Fruit fly (Drosophila melanogaster) whole organism, embryonic: ENCODE results near the gene CG3529.

ENCODE experiments used
- Aef1 ChIP-seq: fragments of 200-800 bp; sonication (Bioruptor generic); IDR thresholded peaks from 3 replicates; pipeline ENCODE4 v1.3.6; 2022; ENCODE audit warnings: missing biosample characterization, missing genetic modification characterization
- Atf-2 ChIP-seq: fragments of 200-800 bp; sonication (Bioruptor generic); optimal IDR thresholded peaks from 2 replicates; lab custom pipeline; 2016; ENCODE audit warnings: missing biosample characterization, missing genetic modification characterization
- B-H1 ChIP-seq: fragments of 200-800 bp; sonication (Bioruptor generic); IDR thresholded peaks from 3 replicates; pipeline ENCODE4 v1.3.6; 2022; ENCODE audit warnings: missing biosample characterization, missing genetic modification characterization
- B-H2 ChIP-seq: fragments of 200-800 bp; sonication (Bioruptor generic); optimal IDR thresholded peaks from 2 replicates; lab custom pipeline; 2018; ENCODE audit warnings: missing biosample characterization, mild to moderate bottlenecking, missing genetic modification characterization
- C15 ChIP-seq: fragments of 200-800 bp; sonication (Bioruptor generic); IDR thresholded peaks from 3 replicates; pipeline ENCODE4 v1.3.6; 2022; ENCODE audit warnings: missing biosample characterization, missing genetic modification characterization
- CG10274 ChIP-seq: fragments of 200-800 bp; sonication (Bioruptor generic); optimal IDR thresholded peaks from 3 replicates; lab custom pipeline; 2017; ENCODE audit warnings: missing biosample characterization, mild to moderate bottlenecking, missing genetic modification characterization
- CG10366 ChIP-seq: fragments of 200-800 bp; sonication (Bioruptor generic); IDR thresholded peaks from 2 replicates; pipeline ENCODE4 v1.3.6; 2022; ENCODE audit warnings: missing biosample characterization, missing genetic modification characterization
- CG10959 ChIP-seq: fragments of 200-800 bp; sonication (Bioruptor generic); IDR thresholded peaks from 2 replicates; pipeline ENCODE4 v1.3.6; 2022; ENCODE audit warnings: missing biosample characterization, missing genetic modification characterization
- CG12104 ChIP-seq: fragments of 200-800 bp; sonication (Bioruptor generic); optimal IDR thresholded peaks from 3 replicates; lab custom pipeline; 2016; ENCODE audit warnings: missing biosample characterization, missing genetic modification characterization
- CG12299 ChIP-seq: fragments of 200-800 bp; sonication (Bioruptor generic); optimal IDR thresholded peaks from 2 replicates; lab custom pipeline; 2018; ENCODE audit warnings: missing biosample characterization, mild to moderate bottlenecking, missing genetic modification characterization
- CG1233 ChIP-seq: fragments of 200-800 bp; sonication (Bioruptor generic); optimal IDR thresholded peaks from 4 replicates; lab custom pipeline; 2018; ENCODE audit warnings: missing biosample characterization, mild to moderate bottlenecking, missing genetic modification characterization
- CG12659 ChIP-seq: fragments of 200-800 bp; sonication (Bioruptor generic); optimal IDR thresholded peaks from 3 replicates; lab custom pipeline; 2017; ENCODE audit warnings: mild to moderate bottlenecking, missing biosample characterization, missing genetic modification reagents, missing genetic modification characterization
- CG13624 ChIP-seq: fragments of 200-800 bp; sonication (Bioruptor generic); optimal IDR thresholded peaks from 2 replicates; lab custom pipeline; 2016; ENCODE audit warnings: missing biosample characterization, missing genetic modification characterization
- CG14710 ChIP-seq: fragments of 200-800 bp; sonication (Bioruptor generic); optimal IDR thresholded peaks from 3 replicates; lab custom pipeline; 2019; ENCODE audit warnings: missing biosample characterization, mild to moderate bottlenecking, missing genetic modification characterization, moderate library complexity
- CG2129 ChIP-seq: fragments of 200-800 bp; sonication (Bioruptor generic); IDR thresholded peaks from 2 replicates; pipeline ENCODE4 v1.3.6; 2022; ENCODE audit warnings: missing biosample characterization, missing genetic modification characterization; ENCODE audit not compliant: partially characterized antibody
- CG33557 ChIP-seq: fragments of 200-800 bp; sonication (Bioruptor generic); optimal IDR thresholded peaks from 2 replicates; lab custom pipeline; 2019; ENCODE audit warnings: missing biosample characterization, mild to moderate bottlenecking, missing genetic modification characterization, moderate library complexity
- CG34422 ChIP-seq: fragments of 200-800 bp; sonication (Bioruptor generic); IDR thresholded peaks from 3 replicates; pipeline ENCODE4 v1.3.6; 2022; ENCODE audit warnings: missing biosample characterization, missing genetic modification characterization
- CG4328 ChIP-seq: fragments of 200-800 bp; sonication (Bioruptor generic); optimal IDR thresholded peaks from 3 replicates; lab custom pipeline; 2017; ENCODE audit warnings: missing biosample characterization, missing genetic modification reagents, missing genetic modification characterization
- CG5245 ChIP-seq: fragments of 200-800 bp; sonication (Bioruptor generic); optimal IDR thresholded peaks from 3 replicates; lab custom pipeline; 2016; ENCODE audit warnings: missing biosample characterization, missing genetic modification characterization
- CG6791 ChIP-seq: fragments of 200-800 bp; sonication (Bioruptor generic); IDR thresholded peaks from 3 replicates; pipeline ENCODE4 v1.3.6; 2022; ENCODE audit warnings: missing biosample characterization, missing genetic modification characterization; ENCODE audit not compliant: partially characterized antibody
- CG7963 ChIP-seq: fragments of 200-800 bp; sonication (Bioruptor generic); IDR thresholded peaks from 3 replicates; pipeline ENCODE4 v1.3.6; 2022; ENCODE audit warnings: missing biosample characterization, missing genetic modification characterization; ENCODE audit not compliant: partially characterized antibody
- CG8765 ChIP-seq: fragments of 200-800 bp; sonication (Bioruptor generic); IDR thresholded peaks from 2 replicates; pipeline ENCODE4 v1.3.6; 2022; ENCODE audit warnings: missing biosample characterization, missing genetic modification characterization
- CG9932 ChIP-seq: fragments of 200-800 bp; sonication (Bioruptor generic); IDR thresholded peaks from 2 replicates; pipeline ENCODE4 v1.3.6; 2022; ENCODE audit warnings: missing biosample characterization, missing genetic modification characterization
- Deaf1 ChIP-seq: fragments of 200-800 bp; optimal IDR thresholded peaks from 3 replicates; lab custom pipeline; 2019; ENCODE audit warnings: missing biosample characterization, mild to moderate bottlenecking, missing genetic modification characterization, moderate library complexity
- Dref ChIP-seq: fragments of 200-800 bp; sonication (Bioruptor generic); IDR thresholded peaks from 2 replicates; pipeline ENCODE4 v1.3.6; 2022; ENCODE audit warnings: missing biosample characterization, missing genetic modification characterization
- Gsc ChIP-seq: fragments of 200-800 bp; sonication (Bioruptor generic); IDR thresholded peaks from 2 replicates; pipeline ENCODE4 v1.3.6; 2022; ENCODE audit warnings: missing biosample characterization, missing genetic modification characterization
- HLH3B ChIP-seq: fragments of 200-800 bp; sonication (Bioruptor generic); IDR thresholded peaks from 2 replicates; pipeline ENCODE4 v1.3.6; 2022; ENCODE audit warnings: missing biosample characterization, missing genetic modification characterization
- Kr ChIP-seq: fragments of 200-800 bp; sonication (Bioruptor generic); optimal IDR thresholded peaks from 2 replicates; lab custom pipeline; 2017; ENCODE audit warnings: missing biosample characterization, mild to moderate bottlenecking, missing genetic modification characterization
- NfI ChIP-seq: fragments of 200-800 bp; sonication (Bioruptor generic); optimal IDR thresholded peaks from 3 replicates; lab custom pipeline; 2018; ENCODE audit warnings: missing biosample characterization, mild to moderate bottlenecking, missing genetic modification characterization, moderate library complexity
- Ptx1 ChIP-seq: fragments of 200-800 bp; sonication (Bioruptor generic); IDR thresholded peaks from 2 replicates; pipeline ENCODE4 v1.3.6; 2022; ENCODE audit warnings: missing biosample characterization, missing genetic modification characterization
- Rfx ChIP-seq: fragments of 200-800 bp; sonication (Bioruptor generic); IDR thresholded peaks from 2 replicates; pipeline ENCODE4 v1.3.6; 2022; ENCODE audit warnings: missing biosample characterization, missing genetic modification characterization
- Sry-β ChIP-seq: fragments of 200-800 bp; sonication (Bioruptor generic); optimal IDR thresholded peaks from 2 replicates; lab custom pipeline; 2018; ENCODE audit warnings: missing biosample characterization, mild to moderate bottlenecking, missing genetic modification characterization, moderate library complexity
- Usf ChIP-seq: fragments of 200-800 bp; sonication (Bioruptor generic); optimal IDR thresholded peaks from 2 replicates; lab custom pipeline; 2017; ENCODE audit warnings: missing genotype, missing biosample characterization, missing genetic modification characterization
- dati ChIP-seq: fragments of 200-800 bp; sonication (Bioruptor generic); IDR thresholded peaks from 2 replicates; pipeline ENCODE4 v1.3.6; 2022; ENCODE audit warnings: missing biosample characterization, missing genetic modification characterization
- ems ChIP-seq: fragments of 200-800 bp; sonication (Bioruptor generic); optimal IDR thresholded peaks from 3 replicates; lab custom pipeline; 2016; ENCODE audit warnings: missing biosample characterization, missing genetic modification characterization
- fd3F ChIP-seq: fragments of 200-800 bp; sonication (Bioruptor generic); optimal IDR thresholded peaks from 2 replicates; lab custom pipeline; 2018; ENCODE audit warnings: missing biosample characterization, mild to moderate bottlenecking, missing genetic modification characterization, moderate library complexity
- her ChIP-seq: fragments of 200-800 bp; sonication (Bioruptor generic); optimal IDR thresholded peaks from 2 replicates; lab custom pipeline; 2016; ENCODE audit warnings: missing biosample characterization, missing genetic modification characterization
- jing ChIP-seq: fragments of 200-800 bp; sonication (Bioruptor generic); optimal IDR thresholded peaks from 2 replicates; lab custom pipeline; 2018; ENCODE audit warnings: missing biosample characterization, mild to moderate bottlenecking, missing genetic modification characterization
- ken ChIP-seq: fragments of 200-800 bp; sonication (Bioruptor generic); IDR thresholded peaks from 3 replicates; pipeline ENCODE4 v1.3.6; 2022; ENCODE audit warnings: missing biosample characterization, missing genetic modification characterization
- klu ChIP-seq: fragments of 200-800 bp; sonication (Bioruptor generic); IDR thresholded peaks from 2 replicates; pipeline ENCODE4 v1.3.6; 2022; ENCODE audit warnings: missing biosample characterization, missing genetic modification characterization
- nau ChIP-seq: fragments of 200-800 bp; sonication (Bioruptor generic); optimal IDR thresholded peaks from 3 replicates; lab custom pipeline; 2017; ENCODE audit warnings: missing biosample characterization, mild to moderate bottlenecking, missing genetic modification characterization, missing genetic modification reagents
- nerfin-1 ChIP-seq: fragments of 200-800 bp; sonication (Bioruptor generic); optimal IDR thresholded peaks from 3 replicates; lab custom pipeline; 2019; ENCODE audit warnings: missing biosample characterization, mild to moderate bottlenecking, missing genetic modification characterization, moderate library complexity
- sd ChIP-seq: fragments of 200-800 bp; sonication (Bioruptor generic); optimal IDR thresholded peaks from 3 replicates; lab custom pipeline; 2018; ENCODE audit warnings: missing biosample characterization, mild to moderate bottlenecking, missing genetic modification characterization, moderate library complexity
- sna ChIP-seq: fragments of 200-800 bp; sonication (Bioruptor generic); IDR thresholded peaks from 2 replicates; pipeline ENCODE4 v1.3.6; 2022; ENCODE audit warnings: missing biosample characterization, missing genetic modification characterization; ENCODE audit not compliant: partially characterized antibody
- so ChIP-seq: fragments of 200-800 bp; sonication (Bioruptor generic); IDR thresholded peaks from 3 replicates; pipeline ENCODE4 v1.3.6; 2022; ENCODE audit warnings: missing biosample characterization, missing genetic modification characterization
- sr ChIP-seq: fragments of 200-800 bp; sonication (Bioruptor generic); IDR thresholded peaks from 3 replicates; pipeline ENCODE4 v1.3.6; 2022; ENCODE audit warnings: missing biosample characterization, missing genetic modification characterization
- stc ChIP-seq: fragments of 200-800 bp; sonication (Bioruptor generic); IDR thresholded peaks from 2 replicates; pipeline ENCODE4 v1.3.6; 2022; ENCODE audit warnings: missing biosample characterization, missing genetic modification characterization
- tgo ChIP-seq: fragments of 200-800 bp; sonication (Bioruptor generic); IDR thresholded peaks from 3 replicates; pipeline ENCODE4 v1.3.6; 2022; ENCODE audit warnings: missing biosample characterization, missing genetic modification characterization
- zen ChIP-seq: fragments of 200-800 bp; sonication (Bioruptor generic); optimal IDR thresholded peaks from 3 replicates; lab custom pipeline; 2018; ENCODE audit warnings: missing biosample characterization, mild to moderate bottlenecking, missing genetic modification characterization, moderate library complexity
- zfh1 ChIP-seq: fragments of 200-800 bp; sonication (Bioruptor generic); IDR thresholded peaks from 3 replicates; pipeline ENCODE4 v1.3.6; 2022; ENCODE audit warnings: missing biosample characterization, missing genetic modification characterization

Gene CG3529

DNA sequence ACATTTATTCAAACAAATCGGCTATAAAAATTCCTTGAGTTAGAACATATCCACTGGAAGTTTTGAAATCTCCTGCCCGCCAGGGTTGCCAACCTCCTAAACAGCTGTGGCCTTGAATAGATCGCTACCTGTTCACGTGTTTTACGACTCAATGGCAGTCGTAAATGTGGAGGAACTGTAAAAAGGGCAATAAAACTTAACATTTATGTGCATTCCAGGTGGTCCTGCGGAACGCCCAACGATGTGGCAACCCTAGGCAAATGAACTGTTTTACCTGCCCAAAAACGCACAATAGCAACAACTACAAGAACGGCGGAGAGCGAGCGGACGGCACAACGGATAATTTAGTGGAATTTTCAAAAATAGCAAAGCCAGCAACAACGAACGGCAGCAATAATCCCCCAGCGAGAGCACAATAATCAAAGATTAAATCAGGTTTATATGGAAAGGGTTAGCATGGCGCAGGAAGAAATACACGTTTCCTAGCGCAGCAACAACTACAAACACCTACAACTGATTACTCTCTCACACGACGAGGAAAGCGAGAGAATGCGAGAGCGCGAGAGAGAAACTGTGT is 15.1 kb downstream of the CG3529 start (continued):
- TF ChIP-seq C15 (GFP tag; lab: Robert Waterston, UW): no peak
- TF ChIP-seq CG9932 (GFP tag; lab: Robert Waterston, UW): peak; percentile 20; the same call in 1 of the 2 replicates
- TF ChIP-seq HLH3B: no peak
- TF ChIP-seq CG8765 (GFP tag; lab: Robert Waterston, UW): 0 out of 2 replicates have a peak, but pooled peaks have one; percentile 21
- peak; percentile 11 for TF ChIP-seq jing
- no peak for TF ChIP-seq Dref (GFP tag; lab: Robert Waterston, UW)
- no peak for TF ChIP-seq CG7963 (GFP tag; lab: Robert Waterston, UW)
- no peak for TF ChIP-seq Sry-β (GFP tag; lab: Kevin White, UChicago)
- TF ChIP-seq CG4328 (GFP tag; lab: Kevin White, UChicago): no peak
- TF ChIP-seq CG10366 (GFP tag; lab: Robert Waterston, UW): peak; percentile 44; the same call in 1 of the 2 replicates
- no peak for TF ChIP-seq CG12104 (GFP tag; lab: Kevin White, UChicago)
- TF ChIP-seq fd3F (GFP tag; lab: Kevin White, UChicago): no peak
- TF ChIP-seq Rfx (GFP tag; lab: Robert Waterston, UW): peak; percentile 61
- TF ChIP-seq ken (GFP tag; lab: Robert Waterston, UW): peak; percentile 54; the same call in 1 of the 3 replicates
- 0 out of 3 replicates have a peak, but pooled peaks have one; percentile 51 for TF ChIP-seq zfh1 (GFP tag; lab: Robert Waterston, UW)
- TF ChIP-seq Kr: peak; percentile 100
- TF ChIP-seq CG6791 (GFP tag; lab: Robert Waterston, UW): peak; percentile 46; the same call in 1 of the 3 replicates
- TF ChIP-seq nau (GFP tag; lab: Kevin White, UChicago): no peak
- peak; percentile 49 for TF ChIP-seq nerfin-1
- no peak for TF ChIP-seq dati (GFP tag; lab: Robert Waterston, UW)
- TF ChIP-seq Aef1 (GFP tag; lab: Robert Waterston, UW): 0 out of 3 replicates have a peak, but pooled peaks have one; percentile 9
- TF ChIP-seq Ptx1 (GFP tag; lab: Robert Waterston, UW): peak; percentile 55
- 0 out of 2 replicates have a peak, but pooled peaks have one; percentile 27 for TF ChIP-seq Gsc (GFP tag; lab: Robert Waterston, UW)
- TF ChIP-seq CG34422 (GFP tag; lab: Robert Waterston, UW): peak; percentile 41; the same call in 1 of the 3 replicates
- TF ChIP-seq her: no peak
- peak; percentile 18; the same call in 1 of the 2 replicates for TF ChIP-seq CG10959
- TF ChIP-seq so (GFP tag; lab: Robert Waterston, UW): peak; percentile 63; the same call in 2 of the 3 replicates
- peak; percentile 8 for TF ChIP-seq Usf (GFP tag; lab: Kevin White, UChicago)
- TF ChIP-seq klu (GFP tag; lab: Robert Waterston, UW): no peak
- TF ChIP-seq CG13624 (GFP tag; lab: Kevin White, UChicago): no peak
- TF ChIP-seq CG10274 (GFP tag; lab: Kevin White, UChicago): peak; percentile 23
- TF ChIP-seq sd (tag; lab: Kevin White, UChicago): peak; percentile 83
- TF ChIP-seq CG33557: no peak
- no peak for TF ChIP-seq Atf-2 (GFP tag; lab: Kevin White, UChicago)
- TF ChIP-seq CG5245 (GFP tag; lab: Kevin White, UChicago): no peak
- TF ChIP-seq CG14710 (tag; lab: Kevin White, UChicago): no peak
- TF ChIP-seq CG2129 (GFP tag; lab: Robert Waterston, UW): no peak
- 0 out of 2 replicates have a peak, but pooled peaks have one; percentile 27 for TF ChIP-seq stc (GFP tag; lab: Robert Waterston, UW)
- no peak for TF ChIP-seq CG12659
- no peak for TF ChIP-seq CG1233 (GFP tag; lab: Kevin White, UChicago)
- peak; percentile 89 for TF ChIP-seq zen (tag; lab: Kevin White, UChicago)
- peak; percentile 17 for TF ChIP-seq ems (GFP tag; lab: Kevin White, UChicago)
- TF ChIP-seq CG12299 (tag; lab: Kevin White, UChicago): no peak
- TF ChIP-seq sr (GFP tag; lab: Robert Waterston, UW): peak; percentile 6; the same call in 1 of the 3 replicates
- no peak for TF ChIP-seq B-H2
- peak; percentile 18; the same call in 2 of the 3 replicates for TF ChIP-seq B-H1
- no peak for TF ChIP-seq sna (GFP tag; lab: Robert Waterston, UW)
- TF ChIP-seq NfI (GFP tag; lab: Kevin White, UChicago): peak; percentile 43
- TF ChIP-seq Deaf1: no peak
- peak; percentile 21; the same call in 1 of the 3 replicates for TF ChIP-seq tgo (GFP tag; lab: Robert Waterston, UW)
